Fruit fly (Drosophila melanogaster): ENCODE data around the gene CG45690.

CG45690 gene

dm6 chr2L:10685666-10686065, 27.6 kb downstream of the CG45690 start (continued):
- TF ChIP-seq Mes4 (GFP tag; optimal IDR thresholded peaks at IDR 0.05) (no peak), CG12155 (GFP tag; optimal IDR thresholded peaks at IDR 0.05) (no peak), zen (tag; optimal IDR thresholded peaks at IDR 0.05) (no peak), Nf-YB (GFP tag; optimal IDR thresholded peaks at IDR 0.05) (no peak), CG11093 (GFP tag; IDR thresholded peaks at IDR 0.05) (no peak), Stat92E (GFP tag; optimal IDR thresholded peaks at IDR 0.05) (no peak), en (GFP tag; optimal IDR thresholded peaks at IDR 0.05) (no peak), Drgx (GFP tag; IDR thresholded peaks at IDR 0.05) (no peak), Fer2 (tag; optimal IDR thresholded peaks at IDR 0.05) (no peak), CG13287 (GFP tag; IDR thresholded peaks at IDR 0.05; ENCODE audit: partially characterized antibody) (no peak), nerfin-1 (tag; optimal IDR thresholded peaks at IDR 0.05) (no peak), Atf-2 (GFP tag; optimal IDR thresholded peaks at IDR 0.05) (no peak), gce (GFP tag; IDR thresholded peaks at IDR 0.05) (no peak), CG6791 (GFP tag; IDR thresholded peaks at IDR 0.05; ENCODE audit: partially characterized antibody) (no peak), CG10209 (GFP tag; optimal IDR thresholded peaks at IDR 0.05) (peak; percentile 5), H2.0 (GFP tag; IDR thresholded peaks at IDR 0.05) (no peak), her (GFP tag; optimal IDR thresholded peaks at IDR 0.05) (no peak), bsh (GFP tag; optimal IDR thresholded peaks at IDR 0.05) (no peak), sisA (GFP tag; IDR thresholded peaks at IDR 0.05) (peak; percentile 26; the same call in 1 of the 2 replicates), rib (GFP tag; IDR thresholded peaks at IDR 0.05) (no peak), CG18619 (GFP tag; optimal IDR thresholded peaks at IDR 0.05) (no peak), CG34422 (GFP tag; IDR thresholded peaks at IDR 0.05) (no peak), CG10147 (GFP tag; optimal IDR thresholded peaks at IDR 0.05) (no peak), pzg (GFP tag; optimal IDR thresholded peaks at IDR 0.05) (no peak), CG17328 (GFP tag; IDR thresholded peaks at IDR 0.05) (no peak), CG7839 (tag; optimal IDR thresholded peaks at IDR 0.05) (peak; percentile 26), Antp (GFP tag; optimal IDR thresholded peaks at IDR 0.05) (no peak), ATbp (GFP tag; optimal IDR thresholded peaks at IDR 0.05) (no peak), chn (GFP tag; optimal IDR thresholded peaks at IDR 0.05) (no peak), Abd-B (GFP tag; optimal IDR thresholded peaks at IDR 0.05) (peak; percentile 33), croc (GFP tag; conservative IDR thresholded peaks at IDR 0.05) (no peak), HLH4C (GFP tag; IDR thresholded peaks at IDR 0.05; ENCODE audit: partially characterized antibody) (no peak), yki (optimal IDR thresholded peaks at IDR 0.05) (no peak), schlank (tag; optimal IDR thresholded peaks at IDR 0.05) (no peak), Hmx (GFP tag; optimal IDR thresholded peaks at IDR 0.05) (no peak), sens (GFP tag) (peak; percentile 65), onecut (GFP tag; IDR thresholded peaks at IDR 0.05) (no peak), lilli (GFP tag; optimal IDR thresholded peaks at IDR 0.05) (peak; percentile 4), vnd (GFP tag; IDR thresholded peaks at IDR 0.05; ENCODE audit: partially characterized antibody) (0 out of 3 replicates have a peak, but pooled peaks have one; percentile 29), CG13894 (tag; optimal IDR thresholded peaks at IDR 0.05) (peak; percentile 74), gsb-n (tag; optimal IDR thresholded peaks at IDR 0.05) (no peak), stc (GFP tag; IDR thresholded peaks at IDR 0.05) (no peak), CHES-1-like (GFP tag; optimal IDR thresholded peaks at IDR 0.05) (no peak), CG4424 (GFP tag; optimal IDR thresholded peaks at IDR 0.05) (peak; percentile 10), Rfx (GFP tag; IDR thresholded peaks at IDR 0.05) (peak; percentile 27; the same call in 1 of the 2 replicates), scrt (GFP tag; optimal IDR thresholded peaks at IDR 0.05) (no peak), crc (GFP tag; optimal IDR thresholded peaks at IDR 0.05) (no peak), CG13424 (tag; optimal IDR thresholded peaks at IDR 0.05) (no peak), stwl (tag; optimal IDR thresholded peaks at IDR 0.05) (peak; percentile 77), knrl (GFP tag; IDR thresholded peaks at IDR 0.05; ENCODE audit: partially characterized antibody) (no peak), Dbx (GFP tag; IDR thresholded peaks at IDR 0.05) (0 out of 3 replicates have a peak, but pooled peaks have one; percentile 15)

All from whole organism, embryonic.